Fruit fly (Drosophila melanogaster): Measurements from ENCODE around the gene CG8173.
A peak's percentile ranks its signal among the peaks of the same experiment; 100 is the strongest.

CG8173 gene

DNA sequence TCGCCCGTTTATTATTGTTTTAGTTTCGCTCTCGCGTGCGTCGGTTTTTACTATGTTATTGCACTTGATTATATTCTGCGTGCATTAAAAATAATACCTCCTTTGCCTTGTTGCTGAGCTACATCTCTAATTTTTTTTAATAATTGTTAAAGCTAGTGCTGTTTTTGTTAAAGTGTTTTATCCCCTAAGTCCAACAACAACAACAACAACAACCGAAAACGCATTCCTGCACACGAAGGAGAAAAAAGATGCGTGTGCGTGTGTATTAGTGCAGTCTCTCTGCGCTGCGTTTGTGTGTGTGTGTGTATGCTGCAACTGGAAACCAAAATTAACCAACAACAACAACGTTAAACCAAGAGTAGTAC, 29.0 kb upstream of the CG8173 start:
- peak; percentile 17; the same call in 1 of the 3 replicates for TF ChIP-seq CG4496 (GFP tag; IDR thresholded peaks at IDR 0.05)
- no peak for TF ChIP-seq D1 (tag; optimal IDR thresholded peaks at IDR 0.05)
- TF ChIP-seq Pif1A (GFP tag; optimal IDR thresholded peaks at IDR 0.05): peak; percentile 1

DNA sequence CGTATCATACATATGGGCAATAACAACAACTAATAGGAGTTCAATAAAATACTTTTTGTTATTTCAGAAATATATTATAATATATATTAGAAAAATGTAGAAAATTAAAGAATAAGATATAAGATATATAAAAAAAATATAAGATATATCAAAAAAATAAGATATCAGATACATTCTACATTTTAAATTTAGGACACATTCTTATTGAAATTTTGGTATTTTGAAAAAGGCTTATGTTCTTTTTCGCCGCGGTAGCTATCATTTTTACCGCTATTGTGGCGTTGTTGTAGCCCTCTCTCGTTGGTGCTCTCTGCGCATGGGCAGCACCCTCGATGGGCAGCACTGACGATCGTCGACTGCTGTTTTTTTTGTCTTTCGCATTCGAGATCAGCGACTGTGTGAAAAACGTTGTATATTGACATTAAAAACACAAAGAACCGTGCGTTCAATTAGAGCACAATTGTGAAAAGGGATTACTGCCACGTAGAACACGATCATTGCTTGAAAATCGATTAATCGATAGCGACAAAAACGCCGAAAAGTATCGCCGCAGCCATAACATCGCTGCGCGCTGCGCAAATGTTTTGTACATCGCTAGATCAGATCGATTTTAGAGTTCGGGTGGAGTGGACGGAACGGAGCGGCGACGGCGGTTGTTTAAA, 28.5 kb upstream of the CG8173 start:
- no peak for TF ChIP-seq CG32121 (GFP tag; IDR thresholded peaks at IDR 0.05)
- peak; percentile 45 for TF ChIP-seq CG9948 (tag; optimal IDR thresholded peaks at IDR 0.05)
- TF ChIP-seq Snoo (tag; optimal IDR thresholded peaks at IDR 0.05): no peak
- TF ChIP-seq CG8159 (tag; optimal IDR thresholded peaks at IDR 0.05): peak; percentile 7
- no peak for TF ChIP-seq D1 (tag; optimal IDR thresholded peaks at IDR 0.05)
- TF ChIP-seq CG34367 (tag; optimal IDR thresholded peaks at IDR 0.05): peak; percentile 25
- TF ChIP-seq CG12605 (GFP tag; IDR thresholded peaks at IDR 0.05): peak; percentile 60
- 0 out of 3 replicates have a peak, but pooled peaks have one; percentile 53 for TF ChIP-seq CG4496 (GFP tag; IDR thresholded peaks at IDR 0.05)
- peak; percentile 28 for TF ChIP-seq CG8301 (tag; optimal IDR thresholded peaks at IDR 0.05)
- no peak for TF ChIP-seq CG10348 (GFP tag; IDR thresholded peaks at IDR 0.05)
- TF ChIP-seq CG15710 (tag; optimal IDR thresholded peaks at IDR 0.05): peak; percentile 49
- no peak for TF ChIP-seq Pif1A (GFP tag; optimal IDR thresholded peaks at IDR 0.05)
- peak; percentile 32; the same call in 1 of the 2 replicates for TF ChIP-seq Ets98B (GFP tag; IDR thresholded peaks at IDR 0.05)
- TF ChIP-seq Pif1B (GFP tag; optimal IDR thresholded peaks at IDR 0.05): no peak
- TF ChIP-seq fd96Ca (GFP tag; IDR thresholded peaks at IDR 0.05): 0 out of 3 replicates have a peak, but pooled peaks have one; percentile 31
- no peak for TF ChIP-seq rn (GFP tag; IDR thresholded peaks at IDR 0.05)
- peak; percentile 45 for TF ChIP-seq CG17806 (tag; optimal IDR thresholded peaks at IDR 0.05)
- peak; percentile 61 for TF ChIP-seq CG14655 (GFP tag; optimal IDR thresholded peaks at IDR 0.05)

DNA sequence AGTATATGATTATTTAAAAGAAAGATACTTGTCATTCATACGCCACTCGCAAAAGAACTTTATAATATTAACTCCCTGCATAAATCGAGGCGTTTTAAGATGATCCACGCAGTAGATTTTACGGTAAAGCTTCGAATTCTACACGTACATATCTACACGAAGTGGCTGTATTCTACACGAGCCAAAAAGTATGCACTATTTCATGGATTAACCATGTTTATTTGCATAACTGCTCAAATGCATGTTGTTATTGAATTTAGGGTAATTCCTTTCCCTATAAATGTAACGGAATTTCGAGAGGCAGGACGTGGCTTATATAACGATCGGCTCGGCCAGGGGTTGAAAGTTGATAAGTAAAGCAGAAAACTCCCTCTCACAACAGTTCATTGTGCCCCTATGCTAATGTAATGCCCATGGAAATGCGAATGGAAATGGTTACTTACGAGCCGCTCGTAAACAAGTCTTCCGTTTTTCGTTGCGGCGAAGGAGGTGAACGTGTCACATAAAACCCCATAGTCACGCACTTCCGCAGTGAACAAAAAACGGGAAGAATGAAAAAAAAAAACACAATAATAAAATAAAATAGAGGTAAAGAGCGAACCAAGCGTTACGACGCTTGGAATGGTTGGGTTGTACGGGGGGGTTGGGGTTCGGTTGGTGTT, 27.7 kb upstream of the CG8173 start:
- TF ChIP-seq EcR (GFP tag; optimal IDR thresholded peaks at IDR 0.05): peak; percentile 5
- no peak for TF ChIP-seq CG13204 (GFP tag; optimal IDR thresholded peaks at IDR 0.05)
- TF ChIP-seq CG14655 (GFP tag; optimal IDR thresholded peaks at IDR 0.05): no peak

DNA sequence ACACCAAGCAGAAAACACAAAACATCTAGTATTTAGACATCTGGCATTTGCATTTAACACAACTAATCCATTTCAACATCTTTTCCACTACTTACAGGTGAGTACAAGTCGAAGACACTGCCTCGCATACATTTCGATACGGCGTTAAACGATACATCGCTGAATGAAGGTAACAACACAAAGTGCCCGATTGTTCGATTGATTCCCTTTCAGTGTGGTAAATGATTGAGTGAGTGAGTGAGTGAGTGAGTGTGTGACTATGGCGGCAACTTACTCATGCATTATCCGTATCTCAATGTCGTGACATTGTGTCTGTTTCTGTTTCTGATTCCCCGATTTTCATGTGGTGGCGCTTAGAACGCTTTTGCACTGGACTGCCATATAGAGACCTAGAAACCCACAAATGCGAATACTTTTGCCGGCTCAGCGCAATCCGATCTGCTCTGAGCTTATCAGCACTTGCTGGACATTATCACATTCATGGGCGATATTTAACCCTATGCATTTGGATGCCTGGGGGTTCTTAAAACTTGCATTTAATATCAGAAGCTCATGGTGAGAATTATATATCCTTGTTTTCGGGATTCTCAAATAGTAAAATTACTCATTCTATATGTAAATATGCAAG, 26.8 kb upstream of the CG8173 start:
- TF ChIP-seq gl (tag; optimal IDR thresholded peaks at IDR 0.05) (no peak), CG8301 (tag; optimal IDR thresholded peaks at IDR 0.05) (no peak), CG9948 (tag; optimal IDR thresholded peaks at IDR 0.05) (no peak), EcR (GFP tag; optimal IDR thresholded peaks at IDR 0.05) (no peak), CG10348 (GFP tag; IDR thresholded peaks at IDR 0.05) (no peak)

DNA sequence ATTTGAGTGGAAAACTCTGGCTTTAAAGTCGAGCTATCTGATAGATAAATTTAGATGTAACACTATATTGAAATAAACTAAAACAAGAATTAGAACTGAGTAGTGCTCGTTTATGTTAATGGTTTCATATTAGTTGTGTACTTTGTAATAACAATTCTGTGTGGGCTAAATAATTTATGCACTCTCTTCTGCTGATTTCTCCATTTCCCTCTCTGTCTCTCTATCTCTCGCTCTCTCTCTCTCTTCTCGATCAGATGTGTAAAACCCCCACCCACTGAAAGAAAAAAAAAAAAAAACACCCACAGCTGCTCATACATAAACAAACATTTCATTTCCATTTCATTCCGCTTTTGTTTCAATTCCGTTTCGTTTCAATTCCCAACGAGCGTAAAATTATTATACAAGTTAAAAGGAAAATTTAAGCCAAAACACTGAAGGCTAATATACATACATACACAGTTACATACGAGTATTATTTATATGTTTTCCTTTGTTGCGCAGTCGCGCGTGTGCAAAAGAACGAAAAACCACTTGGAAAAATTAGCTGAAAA, 24.3 kb upstream of the CG8173 start:
- TF ChIP-seq EcR (GFP tag; optimal IDR thresholded peaks at IDR 0.05): no peak
- TF ChIP-seq CG10348 (GFP tag; IDR thresholded peaks at IDR 0.05): no peak
- TF ChIP-seq CG12605 (GFP tag; IDR thresholded peaks at IDR 0.05): no peak
- TF ChIP-seq Pif1A (GFP tag; optimal IDR thresholded peaks at IDR 0.05): no peak

DNA sequence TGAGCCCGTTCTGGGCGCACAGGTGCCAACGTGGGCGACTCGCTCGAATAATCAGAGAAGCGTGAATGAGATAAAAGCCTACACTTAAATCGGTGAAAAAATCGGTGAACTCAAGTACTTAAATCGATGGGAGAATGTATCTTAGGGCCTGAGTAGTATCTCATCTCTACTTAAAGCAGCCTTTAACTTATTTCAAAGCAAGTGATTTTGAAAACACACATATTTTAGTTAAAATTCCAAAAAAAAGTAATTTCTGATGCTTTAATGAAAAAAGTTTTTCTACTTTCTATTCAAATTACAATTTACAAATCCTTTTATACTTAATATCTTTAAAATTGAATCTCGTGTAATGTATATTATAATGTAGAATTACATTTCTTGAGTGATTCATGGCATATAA, 23.2 kb upstream of the CG8173 start:
- TF ChIP-seq fd96Ca (GFP tag; IDR thresholded peaks at IDR 0.05) (no peak), Snoo (tag; optimal IDR thresholded peaks at IDR 0.05) (no peak), CG9948 (tag; optimal IDR thresholded peaks at IDR 0.05) (peak; percentile 12), rn (GFP tag; IDR thresholded peaks at IDR 0.05) (no peak), CG17806 (tag; optimal IDR thresholded peaks at IDR 0.05) (peak; percentile 26), CG14655 (GFP tag; optimal IDR thresholded peaks at IDR 0.05) (peak; percentile 60), CG8159 (tag; optimal IDR thresholded peaks at IDR 0.05) (peak; percentile 33), CG8301 (tag; optimal IDR thresholded peaks at IDR 0.05) (peak; percentile 42), CG4496 (GFP tag; IDR thresholded peaks at IDR 0.05) (0 out of 3 replicates have a peak, but pooled peaks have one; percentile 20)

DNA sequence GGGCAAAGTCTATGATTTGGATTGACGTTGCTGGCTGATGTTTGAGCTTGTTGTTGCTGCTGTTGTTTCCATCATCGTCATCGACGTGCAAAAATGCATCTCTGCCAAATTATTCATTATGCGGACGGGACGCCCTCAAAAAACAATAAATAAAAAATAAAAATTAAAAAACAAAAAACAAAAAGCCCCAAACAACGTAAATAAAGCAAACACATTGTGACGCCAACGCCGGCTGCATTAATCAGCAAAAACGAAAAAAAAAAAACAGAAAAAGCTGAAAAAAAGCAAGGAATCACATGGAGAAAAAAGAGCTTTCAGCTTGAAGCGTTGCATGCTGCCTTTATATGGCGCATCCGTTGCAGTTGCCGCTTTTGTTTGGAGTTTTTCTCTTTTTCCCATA, 22.6 kb upstream of the CG8173 start:
- peak; percentile 39 for TF ChIP-seq Snoo (tag; optimal IDR thresholded peaks at IDR 0.05)
- peak; percentile 44 for TF ChIP-seq Pif1A (GFP tag; optimal IDR thresholded peaks at IDR 0.05)
- no peak for TF ChIP-seq EcR (GFP tag; optimal IDR thresholded peaks at IDR 0.05)
- 0 out of 2 replicates have a peak, but pooled peaks have one; percentile 12 for TF ChIP-seq CG12605 (GFP tag; IDR thresholded peaks at IDR 0.05)
- no peak for TF ChIP-seq D1 (tag; optimal IDR thresholded peaks at IDR 0.05)
- TF ChIP-seq CG34367 (tag; optimal IDR thresholded peaks at IDR 0.05): no peak
- TF ChIP-seq fd96Ca (GFP tag; IDR thresholded peaks at IDR 0.05): no peak
- TF ChIP-seq Ets98B (GFP tag; IDR thresholded peaks at IDR 0.05): 0 out of 2 replicates have a peak, but pooled peaks have one; percentile 10
- TF ChIP-seq gl (tag; optimal IDR thresholded peaks at IDR 0.05): no peak
- no peak for TF ChIP-seq rn (GFP tag; IDR thresholded peaks at IDR 0.05)
- no peak for TF ChIP-seq CG17806 (tag; optimal IDR thresholded peaks at IDR 0.05)
- no peak for TF ChIP-seq CG8159 (tag; optimal IDR thresholded peaks at IDR 0.05)
- TF ChIP-seq CG4496 (GFP tag; IDR thresholded peaks at IDR 0.05): no peak
- no peak for TF ChIP-seq CG9948 (tag; optimal IDR thresholded peaks at IDR 0.05)
- TF ChIP-seq CG10348 (GFP tag; IDR thresholded peaks at IDR 0.05): no peak
- TF ChIP-seq CG15710 (tag; optimal IDR thresholded peaks at IDR 0.05): no peak
- TF ChIP-seq Pif1B (GFP tag; optimal IDR thresholded peaks at IDR 0.05): no peak
- TF ChIP-seq CG14655 (GFP tag; optimal IDR thresholded peaks at IDR 0.05): no peak
- no peak for TF ChIP-seq CG8301 (tag; optimal IDR thresholded peaks at IDR 0.05)
- TF ChIP-seq CG32121 (GFP tag; IDR thresholded peaks at IDR 0.05): no peak
- peak; percentile 48 for TF ChIP-seq CG13204 (GFP tag; optimal IDR thresholded peaks at IDR 0.05)

Measured in whole organism, pupa.